Worm (Caenorhabditis elegans): ENCODE data around the gene srh-134.

DNA sequence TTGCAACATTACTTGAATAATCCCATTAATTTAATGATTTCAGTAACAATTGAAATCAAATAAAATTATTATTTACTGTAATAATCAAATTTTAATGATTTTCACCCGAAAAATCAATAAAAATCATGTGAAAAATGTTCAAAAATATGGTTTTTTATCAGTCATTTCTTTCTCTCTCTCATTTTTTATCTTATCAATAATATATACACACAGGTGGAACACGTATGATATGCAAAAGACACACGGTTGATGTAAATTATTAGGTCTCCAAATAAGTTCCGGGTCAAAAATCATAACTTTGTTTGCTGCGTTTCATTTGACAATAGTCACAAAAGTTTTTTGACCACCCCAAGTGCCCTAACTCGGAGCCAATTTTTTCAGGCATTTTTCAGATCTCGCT is 38.9 kb downstream of the srh-134 start:
- TF ChIP-seq W03F9.2 (tag; optimal IDR thresholded peaks at IDR 0.05) = no peak
- no peak for TF ChIP-seq dao-5 (tag; optimal IDR thresholded peaks at IDR 0.05)
